Fruit fly (Drosophila melanogaster) whole organism, prepupa: ENCODE results near the gene Fign.
A peak's percentile ranks its signal among the peaks of the same experiment; 100 is the strongest.

Experiments
- Blimp-1 ChIP-seq: fragments of 200-800 bp; sonication (Bioruptor generic); optimal IDR thresholded peaks from 3 replicates; lab custom pipeline; 2017; ENCODE audit warnings: missing biosample characterization, missing genetic modification characterization, mild to moderate bottlenecking, moderate library complexity, missing genetic modification reagents
- CG10631 ChIP-seq: fragments of 200-800 bp; sonication (Bioruptor generic); optimal IDR thresholded peaks from 2 replicates; lab custom pipeline; 2016; ENCODE audit warnings: missing biosample characterization, missing genetic modification characterization
- CG10669 ChIP-seq: fragments of 200-800 bp; sonication (Bioruptor generic); optimal IDR thresholded peaks from 3 replicates; lab custom pipeline; 2018; ENCODE audit warnings: missing biosample characterization, mild to moderate bottlenecking, missing genetic modification characterization, moderate library complexity
- CG11294 ChIP-seq: fragments of 200-800 bp; sonication (Bioruptor generic); IDR thresholded peaks from 2 replicates; pipeline ENCODE4 v1.3.6; 2022; ENCODE audit warnings: missing biosample characterization, missing genetic modification characterization
- CG11762 ChIP-seq: fragments of 200-800 bp; sonication (Bioruptor generic); optimal IDR thresholded peaks from 3 replicates; lab custom pipeline; 2016; ENCODE audit warnings: missing biosample characterization, missing genetic modification characterization; ENCODE audit not compliant: insufficient read depth
- CG11902 ChIP-seq: fragments of 200-800 bp; sonication (Bioruptor generic); optimal IDR thresholded peaks from 3 replicates; lab custom pipeline; 2016; ENCODE audit warnings: missing biosample characterization, missing genetic modification characterization
- CG1621 ChIP-seq: fragments of 200-800 bp; sonication (Bioruptor generic); optimal IDR thresholded peaks from 3 replicates; lab custom pipeline; 2018; ENCODE audit warnings: missing biosample characterization, mild to moderate bottlenecking, missing genetic modification characterization
- CG16779 ChIP-seq: fragments of 200-800 bp; sonication (Bioruptor generic); optimal IDR thresholded peaks from 3 replicates; lab custom pipeline; 2017; ENCODE audit warnings: missing biosample characterization, mild to moderate bottlenecking, missing genetic modification characterization
- CG3032 ChIP-seq: fragments of 200-800 bp; optimal IDR thresholded peaks from 2 replicates; lab custom pipeline; 2019; ENCODE audit warnings: missing biosample characterization, mild to moderate bottlenecking, missing genetic modification characterization, moderate library complexity
- CG31627 ChIP-seq: fragments of 200-800 bp; sonication (Bioruptor generic); optimal IDR thresholded peaks from 3 replicates; lab custom pipeline; 2016; ENCODE audit warnings: missing biosample characterization, missing genetic modification characterization
- CG32006 ChIP-seq: fragments of 200-800 bp; sonication (Bioruptor generic); optimal IDR thresholded peaks from 3 replicates; lab custom pipeline; 2017; ENCODE audit warnings: missing biosample characterization, mild to moderate bottlenecking, missing genetic modification characterization
- CG34406 ChIP-seq: fragments of 200-800 bp; sonication (Bioruptor generic); optimal IDR thresholded peaks from 3 replicates; lab custom pipeline; 2016; ENCODE audit warnings: missing biosample characterization, missing genetic modification characterization
- CG3919 ChIP-seq: fragments of 200-800 bp; sonication (Bioruptor generic); optimal IDR thresholded peaks from 3 replicates; lab custom pipeline; 2016; ENCODE audit warnings: missing biosample characterization, missing genetic modification characterization
- CG6163 ChIP-seq: fragments of 200-800 bp; sonication (Bioruptor generic); IDR thresholded peaks from 3 replicates; pipeline ENCODE4 v1.3.6; 2022; ENCODE audit warnings: missing biosample characterization, missing genetic modification characterization
- CG6808 ChIP-seq: fragments of 200-800 bp; sonication (Bioruptor generic); optimal IDR thresholded peaks from 3 replicates; lab custom pipeline; 2017; ENCODE audit warnings: missing biosample characterization, missing genetic modification characterization, mild to moderate bottlenecking, moderate library complexity, missing genetic modification reagents
- CG6854 ChIP-seq: fragments of 200-800 bp; sonication (Bioruptor generic); optimal IDR thresholded peaks from 2 replicates; lab custom pipeline; 2017; ENCODE audit warnings: missing biosample characterization, mild to moderate bottlenecking, missing genetic modification characterization
- CG7368 ChIP-seq: fragments of 200-800 bp; sonication (Bioruptor generic); optimal IDR thresholded peaks from 3 replicates; lab custom pipeline; 2016; ENCODE audit warnings: missing biosample characterization, missing genetic modification characterization
- CG8119 ChIP-seq: fragments of 200-800 bp; sonication (Bioruptor generic); IDR thresholded peaks from 3 replicates; pipeline ENCODE4 v1.3.6; 2022; ENCODE audit warnings: missing biosample characterization, missing genetic modification characterization
- CG8632 ChIP-seq: fragments of 200-800 bp; sonication (Bioruptor generic); optimal IDR thresholded peaks from 3 replicates; lab custom pipeline; 2016; ENCODE audit warnings: missing biosample characterization, missing genetic modification characterization
- CG9139 ChIP-seq: fragments of 200-800 bp; sonication (Bioruptor generic); optimal IDR thresholded peaks from 3 replicates; lab custom pipeline; 2017; ENCODE audit warnings: missing biosample characterization, mild to moderate bottlenecking, missing genetic modification characterization
- Eip75B ChIP-seq: fragments of 200-800 bp; sonication (Bioruptor generic); optimal IDR thresholded peaks from 3 replicates; lab custom pipeline; 2016; ENCODE audit warnings: missing biosample characterization, missing genetic modification characterization
- Eip78C ChIP-seq: fragments of 200-800 bp; sonication (Bioruptor generic); peaks from one replicate; lab custom pipeline; 2016; ENCODE audit warnings: missing biosample characterization, missing genetic modification characterization
- Ets21C ChIP-seq: fragments of 200-800 bp; sonication (Bioruptor generic); optimal IDR thresholded peaks from 3 replicates; lab custom pipeline; 2016; ENCODE audit warnings: missing biosample characterization, missing genetic modification characterization
- Ets96B ChIP-seq: fragments of 200-800 bp; optimal IDR thresholded peaks from 2 replicates; lab custom pipeline; 2019; ENCODE audit warnings: missing biosample characterization, mild to moderate bottlenecking, missing genetic modification characterization, moderate library complexity
- Gug ChIP-seq: fragments of 200-800 bp; sonication (Bioruptor generic); IDR thresholded peaks from 2 replicates; pipeline ENCODE4 v1.3.6; 2022; ENCODE audit warnings: missing biosample characterization, missing genetic modification characterization
- Hr38 ChIP-seq: sonication (Bioruptor generic); optimal IDR thresholded peaks from 2 replicates; lab custom pipeline; 2016; ENCODE audit warnings: missing biosample characterization, missing genetic modification characterization
- Hr39 ChIP-seq: fragments of 200-800 bp; sonication (Bioruptor generic); optimal IDR thresholded peaks from 2 replicates; lab custom pipeline; 2016; ENCODE audit warnings: missing biosample characterization, missing genetic modification characterization
- Hr4 ChIP-seq: fragments of 200-800 bp; sonication (Bioruptor generic); optimal IDR thresholded peaks from 3 replicates; lab custom pipeline; 2016; ENCODE audit warnings: missing biosample characterization, missing genetic modification characterization
- Met ChIP-seq: fragments of 200-800 bp; sonication (Bioruptor generic); optimal IDR thresholded peaks from 3 replicates; lab custom pipeline; 2016; ENCODE audit warnings: missing biosample characterization, missing genetic modification characterization
- OdsH ChIP-seq: fragments of 200-800 bp; sonication (Bioruptor generic); optimal IDR thresholded peaks from 3 replicates; lab custom pipeline; 2016; ENCODE audit warnings: missing biosample characterization, missing genetic modification characterization
- Sox102F ChIP-seq: fragments of 200-800 bp; sonication (Bioruptor generic); optimal IDR thresholded peaks from 2 replicates; lab custom pipeline; 2016; ENCODE audit warnings: missing biosample characterization, mild to moderate bottlenecking, missing genetic modification characterization
- Sox14 ChIP-seq: fragments of 200-800 bp; sonication (Bioruptor generic); optimal IDR thresholded peaks from 3 replicates; lab custom pipeline; 2016; ENCODE audit warnings: missing biosample characterization, missing genetic modification characterization
- achi ChIP-seq: fragments of 200-800 bp; sonication (Bioruptor generic); optimal IDR thresholded peaks from 3 replicates; lab custom pipeline; 2016; ENCODE audit warnings: missing biosample characterization, missing genetic modification characterization
- cyc ChIP-seq: fragments of 200-800 bp; sonication (Bioruptor generic); optimal IDR thresholded peaks from 3 replicates; lab custom pipeline; 2016; ENCODE audit warnings: missing biosample characterization, missing genetic modification characterization
- dac ChIP-seq: fragments of 200-800 bp; sonication (Bioruptor generic); optimal IDR thresholded peaks from 2 replicates; lab custom pipeline; 2017; ENCODE audit warnings: missing biosample characterization, mild to moderate bottlenecking, missing genetic modification characterization
- eg ChIP-seq: fragments of 200-800 bp; sonication (Bioruptor generic); IDR thresholded peaks from 3 replicates; pipeline ENCODE4 v1.3.6; 2022; ENCODE audit warnings: missing biosample characterization, missing genetic modification characterization
- esn ChIP-seq: fragments of 200-800 bp; sonication (Bioruptor generic); optimal IDR thresholded peaks from 2 replicates; lab custom pipeline; 2016; ENCODE audit warnings: missing biosample characterization, mild to moderate bottlenecking, missing genetic modification characterization, moderate library complexity
- fd85E ChIP-seq: fragments of 200-800 bp; sonication (Bioruptor generic); optimal IDR thresholded peaks from 3 replicates; lab custom pipeline; 2016; ENCODE audit warnings: missing biosample characterization, missing genetic modification characterization
- fkh ChIP-seq: fragments of 200-800 bp; sonication (Bioruptor generic); optimal IDR thresholded peaks from 3 replicates; lab custom pipeline; 2017; ENCODE audit warnings: missing biosample characterization, mild to moderate bottlenecking, missing genetic modification characterization, moderate library complexity
- lz ChIP-seq: fragments of 200-800 bp; sonication (Bioruptor generic); optimal IDR thresholded peaks from 3 replicates; lab custom pipeline; 2016; ENCODE audit warnings: missing biosample characterization, missing genetic modification characterization
- net ChIP-seq: fragments of 200-800 bp; sonication (Bioruptor generic); optimal IDR thresholded peaks from 3 replicates; lab custom pipeline; 2016; ENCODE audit warnings: missing biosample characterization, missing genetic modification characterization
- pdm3 ChIP-seq: fragments of 200-800 bp; sonication (Bioruptor generic); optimal IDR thresholded peaks from 3 replicates; lab custom pipeline; 2016; ENCODE audit warnings: missing biosample characterization, missing genetic modification characterization
- salr ChIP-seq, 2 experiments: fragments of 200-800 bp; sonication (Bioruptor generic); optimal IDR thresholded peaks; 3 replicates each; lab custom pipeline; 2016 to 2018; ENCODE audit warnings: missing biosample characterization in 2 of 2, missing genetic modification characterization in 2 of 2, mild to moderate bottlenecking in 1 of 2
- ss ChIP-seq, 2 experiments: fragments of 200-800 bp; sonication (Bioruptor generic); optimal IDR thresholded peaks; 2 replicates in 1 of 2; 3 replicates in 1 of 2; lab custom pipeline; 2017 to 2018; ENCODE audit warnings: mild to moderate bottlenecking in 2 of 2, missing biosample characterization in 2 of 2, missing genetic modification characterization in 2 of 2, moderate library complexity in 1 of 2
- svp ChIP-seq: fragments of 200-800 bp; sonication (Bioruptor generic); peaks from one replicate; lab custom pipeline; 2016; ENCODE audit warnings: missing biosample characterization, missing genetic modification characterization
- vri ChIP-seq: fragments of 200-800 bp; sonication (Bioruptor generic); optimal IDR thresholded peaks from 3 replicates; lab custom pipeline; 2016; ENCODE audit warnings: missing biosample characterization, mild to moderate bottlenecking, missing genetic modification characterization

Gene Fign

dm6 chr2L:3356193-3356645 lies 36.5 kb upstream of the Fign start (continued):
- peak; percentile 58 for TF ChIP-seq CG11762
- no peak for TF ChIP-seq cyc
- TF ChIP-seq net (GFP tag; lab: Kevin White, UChicago) = peak; percentile 73
- TF ChIP-seq ss (GFP tag; optimal IDR thresholded peaks at IDR 0.05; lab: Kevin White, UChicago) = peak; percentile 98 to 99
- TF ChIP-seq, all 60 proteins: peak for 35

dm6 chr2L:3355791-3356190 lies 36.1 kb upstream of the Fign start:
- TF ChIP-seq CG7368 (GFP tag; lab: Kevin White, UChicago) = no peak
- no peak for TF ChIP-seq fkh (GFP tag; lab: Kevin White, UChicago)

- TF ChIP-seq Sox102F (GFP tag; lab: Kevin White, UChicago) (peak; percentile 98), CG10669 (peak; percentile 97), CG8119 (peak; percentile 99), CG10631 (GFP tag; lab: Kevin White, UChicago) (peak; percentile 99), CG6854 (GFP tag; lab: Kevin White, UChicago) (peak; percentile 97), Sox14 (GFP tag; lab: Kevin White, UChicago) (peak; percentile 98), CG1621 (tag; lab: Kevin White, UChicago) (peak; percentile 94), Hr39 (peak; percentile 95), dac (GFP tag; lab: Kevin White, UChicago) (peak; percentile 99), Hr38 (GFP tag; lab: Kevin White, UChicago) (no peak), CG11902 (GFP tag; lab: Kevin White, UChicago) (peak; percentile 92), OdsH (GFP tag; lab: Kevin White, UChicago) (peak; percentile 99), salr (GFP tag; optimal IDR thresholded peaks at IDR 0.05; lab: Kevin White, UChicago) (peak; percentile 93 to 99), CG3919 (peak; percentile 98), Gug (GFP tag; lab: Robert Waterston, UW) (peak; percentile 98), Hr4 (GFP tag; lab: Kevin White, UChicago) (peak; percentile 98), pdm3 (GFP tag; lab: Kevin White, UChicago) (peak; percentile 98), CG7368 (GFP tag; lab: Kevin White, UChicago) (peak; percentile 97), svp (peak; percentile 99), Blimp-1 (peak; percentile 90), net (GFP tag; lab: Kevin White, UChicago) (peak; percentile 99), Ets96B (peak; percentile 99), cyc (peak; percentile 96), CG9139 (GFP tag; lab: Kevin White, UChicago) (peak; percentile 94), CG16779 (tag; lab: Kevin White, UChicago) (peak; percentile 97), esn (GFP tag; lab: Kevin White, UChicago) (peak; percentile 99), CG34406 (GFP tag; lab: Kevin White, UChicago) (peak; percentile 99), CG11762 (peak; percentile 97), Eip75B (GFP tag; lab: Kevin White, UChicago) (peak; percentile 98), CG8632 (GFP tag; lab: Kevin White, UChicago) (peak; percentile 99), CG31627 (peak; percentile 97), eg (GFP tag; lab: Robert Waterston, UW) (peak; percentile 98), CG3032 (peak; percentile 98), CG32006 (peak; percentile 100), lz (GFP tag; lab: Kevin White, UChicago) (peak; percentile 98), CG6808 (GFP tag; lab: Kevin White, UChicago) (peak; percentile 95), fd85E (peak; percentile 92), ss (GFP tag; optimal IDR thresholded peaks at IDR 0.05; lab: Kevin White, UChicago) (peak; percentile 96 to 97), Eip78C (GFP tag; lab: Kevin White, UChicago) (peak; percentile 100), vri (peak; percentile 93), CG6163 (GFP tag; lab: Robert Waterston, UW) (peak; percentile 98), CG11294 (GFP tag; lab: Robert Waterston, UW) (peak; percentile 95), Ets21C (GFP tag; lab: Kevin White, UChicago) (peak; percentile 92), Met (peak; percentile 98), achi (GFP tag; lab: Kevin White, UChicago) (peak; percentile 98)
Measured at dm6 chr2L:3354642-3355380, 35.1 kb upstream of the Fign start, which contains the start of gene E23. E23 (minus strand) TSS chr2L:3354829.
